Fruit fly (Drosophila melanogaster) whole organism, embryonic: ENCODE measurements around the gene mib2.

Experiments
- Adf1 ChIP-seq: fragments of 200-800 bp; sonication (Bioruptor generic); IDR thresholded peaks from 2 replicates; pipeline ENCODE4 v1.3.6; 2022; ENCODE audit warnings: missing biosample characterization, missing genetic modification characterization
- Bteb2 ChIP-seq: fragments of 200-800 bp; sonication (Bioruptor generic); optimal IDR thresholded peaks from 2 replicates; lab custom pipeline; 2016; ENCODE audit warnings: missing biosample characterization, missing genetic modification characterization
- CG10147 ChIP-seq: fragments of 200-800 bp; sonication (Bioruptor generic); optimal IDR thresholded peaks from 2 replicates; lab custom pipeline; 2019; ENCODE audit warnings: missing biosample characterization, mild to moderate bottlenecking, missing genetic modification characterization, moderate library complexity
- CG11456 ChIP-seq: fragments of 200-800 bp; sonication (Bioruptor generic); IDR thresholded peaks from 3 replicates; pipeline ENCODE4 v1.3.6; 2022; ENCODE audit warnings: missing biosample characterization, missing genetic modification characterization
- CG11504 ChIP-seq: fragments of 200-800 bp; sonication (Bioruptor generic); optimal IDR thresholded peaks from 3 replicates; lab custom pipeline; 2019; ENCODE audit warnings: missing biosample characterization, mild to moderate bottlenecking, missing genetic modification characterization, moderate library complexity
- CG11723 ChIP-seq: fragments of 200-800 bp; sonication (Bioruptor generic); optimal IDR thresholded peaks from 2 replicates; lab custom pipeline; 2017; ENCODE audit warnings: missing biosample characterization, mild to moderate bottlenecking, missing genetic modification characterization
- CG12104 ChIP-seq: fragments of 200-800 bp; sonication (Bioruptor generic); optimal IDR thresholded peaks from 3 replicates; lab custom pipeline; 2016; ENCODE audit warnings: missing biosample characterization, missing genetic modification characterization
- CG12769 ChIP-seq: fragments of 200-800 bp; sonication (Bioruptor generic); optimal IDR thresholded peaks from 2 replicates; lab custom pipeline; 2019; ENCODE audit warnings: missing biosample characterization, mild to moderate bottlenecking, missing genetic modification characterization, moderate library complexity
- CG12942 ChIP-seq: fragments of 200-800 bp; sonication (Bioruptor generic); optimal IDR thresholded peaks from 3 replicates; lab custom pipeline; 2016; ENCODE audit warnings: missing biosample characterization, missing genetic modification characterization
- CG14441 ChIP-seq: fragments of 200-800 bp; sonication (Bioruptor generic); IDR thresholded peaks from 2 replicates; pipeline ENCODE4 v1.3.6; 2022; ENCODE audit warnings: missing biosample characterization, missing genetic modification characterization
- CG17612 ChIP-seq: fragments of 200-800 bp; sonication (Bioruptor generic); IDR thresholded peaks from 2 replicates; pipeline ENCODE4 v1.3.6; 2022; ENCODE audit warnings: missing biosample characterization, missing genetic modification characterization
- CG32532 ChIP-seq: fragments of 200-800 bp; sonication (Bioruptor generic); IDR thresholded peaks from 2 replicates; pipeline ENCODE4 v1.3.6; 2022; ENCODE audit warnings: missing biosample characterization, missing genetic modification characterization
- CG33213 ChIP-seq: fragments of 200-800 bp; sonication (Bioruptor generic); optimal IDR thresholded peaks from 3 replicates; lab custom pipeline; 2016; ENCODE audit warnings: missing biosample characterization, missing genetic modification characterization
- CG5953 ChIP-seq: fragments of 200-800 bp; sonication (Bioruptor generic); IDR thresholded peaks from 2 replicates; pipeline ENCODE4 v1.3.6; 2022; ENCODE audit warnings: missing biosample characterization, missing genetic modification characterization
- CG6175 ChIP-seq: fragments of 200-800 bp; sonication (Bioruptor generic); IDR thresholded peaks from 3 replicates; pipeline ENCODE4 v1.3.6; 2022; ENCODE audit warnings: missing biosample characterization, missing genetic modification characterization
- CG7271 ChIP-seq: fragments of 200-800 bp; sonication (Bioruptor generic); optimal IDR thresholded peaks from 2 replicates; lab custom pipeline; 2018; ENCODE audit warnings: missing biosample characterization, mild to moderate bottlenecking, missing genetic modification characterization, moderate library complexity
- CG7786 ChIP-seq: fragments of 200-800 bp; sonication (Bioruptor generic); optimal IDR thresholded peaks from 2 replicates; lab custom pipeline; 2016; ENCODE audit warnings: missing biosample characterization, missing genetic modification characterization
- CG8478 ChIP-seq: fragments of >200 bp; optimal IDR thresholded peaks from 2 replicates; lab custom pipeline; 2018
- Dp ChIP-seq: fragments of 200-800 bp; sonication (Bioruptor generic); optimal IDR thresholded peaks from 2 replicates; lab custom pipeline; 2018; ENCODE audit warnings: missing biosample characterization, mild to moderate bottlenecking, missing genetic modification characterization, moderate library complexity
- Eip74EF ChIP-seq, 2 experiments: fragments of 200-800 bp in 1 of 2; fragments of >200 bp in 1 of 2; sonication (Bioruptor generic) in 1 of 2; optimal IDR thresholded peaks; 2 replicates each; lab custom pipeline; 2017 to 2019; ENCODE audit warnings: missing biosample characterization in 2 of 2, missing genetic modification characterization in 2 of 2, mild to moderate bottlenecking in 1 of 2, moderate library complexity in 1 of 2
- HmgD ChIP-seq: fragments of 200-800 bp; sonication (Bioruptor generic); optimal IDR thresholded peaks from 3 replicates; lab custom pipeline; 2016; ENCODE audit warnings: missing biosample characterization, missing genetic modification characterization
- Myb ChIP-seq: fragments of 200-800 bp; sonication (Bioruptor generic); optimal IDR thresholded peaks from 2 replicates; lab custom pipeline; 2016; ENCODE audit warnings: missing biosample characterization, missing genetic modification characterization
- NC2α ChIP-seq: fragments of 200-800 bp; sonication (Bioruptor generic); optimal IDR thresholded peaks from 2 replicates; lab custom pipeline; 2016; ENCODE audit warnings: missing biosample characterization, missing genetic modification characterization
- NC2β ChIP-seq: fragments of 200-800 bp; sonication (Bioruptor generic); optimal IDR thresholded peaks from 2 replicates; lab custom pipeline; 2016; ENCODE audit warnings: missing biosample characterization, missing genetic modification characterization
- Rx ChIP-seq: fragments of 200-800 bp; sonication (Bioruptor generic); IDR thresholded peaks from 2 replicates; pipeline ENCODE4 v1.3.6; 2022; ENCODE audit warnings: missing biosample characterization, missing genetic modification characterization
- Side ChIP-seq: fragments of 200-800 bp; sonication (Bioruptor generic); optimal IDR thresholded peaks from 2 replicates; lab custom pipeline; 2016; ENCODE audit warnings: missing biosample characterization, missing genetic modification characterization
- Sin3A ChIP-seq: fragments of >200 bp; optimal IDR thresholded peaks from 2 replicates; lab custom pipeline; 2018
- ash1 ChIP-seq: fragments of 200-800 bp; sonication (Bioruptor generic); optimal IDR thresholded peaks from 2 replicates; lab custom pipeline; 2018; ENCODE audit warnings: missing biosample characterization, mild to moderate bottlenecking, missing genetic modification characterization
- br ChIP-seq: fragments of >200 bp; optimal IDR thresholded peaks from 2 replicates; lab custom pipeline; 2017
- bsh ChIP-seq, 2 experiments: fragments of 200-800 bp; sonication (Bioruptor generic); optimal IDR thresholded peaks; 2 replicates each; lab custom pipeline; 2017 to 2018; ENCODE audit warnings: mild to moderate bottlenecking in 2 of 2, missing biosample characterization in 2 of 2, missing genetic modification characterization in 2 of 2, moderate library complexity in 1 of 2
- caup ChIP-seq: fragments of 200-800 bp; sonication (Bioruptor generic); optimal IDR thresholded peaks from 3 replicates; lab custom pipeline; 2017; ENCODE audit warnings: missing biosample characterization, mild to moderate bottlenecking, missing genetic modification characterization, moderate library complexity; ENCODE audit not compliant: severe bottlenecking
- chif ChIP-seq, 2 experiments: fragments of 200-800 bp; sonication (Bioruptor generic); optimal IDR thresholded peaks; 3 replicates each; lab custom pipeline; 2016; ENCODE audit warnings: missing biosample characterization in 2 of 2, missing genetic modification characterization in 2 of 2
- corto ChIP-seq: fragments of 200-800 bp; sonication (Bioruptor generic); optimal IDR thresholded peaks from 2 replicates; lab custom pipeline; 2016; ENCODE audit warnings: missing biosample characterization, mild to moderate bottlenecking, missing genetic modification characterization, moderate library complexity
- crp ChIP-seq, 2 experiments: fragments of 200-800 bp; sonication (Bioruptor generic); optimal IDR thresholded peaks; 2 replicates in 1 of 2; 3 replicates in 1 of 2; lab custom pipeline; 2017; ENCODE audit warnings: missing biosample characterization in 2 of 2, missing genetic modification characterization in 2 of 2, mild to moderate bottlenecking in 1 of 2, moderate library complexity in 1 of 2
- dati ChIP-seq: fragments of 200-800 bp; sonication (Bioruptor generic); IDR thresholded peaks from 2 replicates; pipeline ENCODE4 v1.3.6; 2022; ENCODE audit warnings: missing biosample characterization, missing genetic modification characterization
- dysf ChIP-seq: fragments of 200-800 bp; sonication (Bioruptor generic); IDR thresholded peaks from 3 replicates; pipeline ENCODE4 v1.3.6; 2022; ENCODE audit warnings: missing biosample characterization, missing genetic modification characterization
- exex ChIP-seq: fragments of 200-800 bp; sonication (Bioruptor generic); optimal IDR thresholded peaks from 4 replicates; lab custom pipeline; 2018; ENCODE audit warnings: missing biosample characterization, mild to moderate bottlenecking, missing genetic modification characterization, moderate library complexity
- fd96Cb ChIP-seq: fragments of 200-800 bp; sonication (Bioruptor generic); optimal IDR thresholded peaks from 2 replicates; lab custom pipeline; 2018; ENCODE audit warnings: missing biosample characterization, mild to moderate bottlenecking, missing genetic modification characterization, moderate library complexity
- fu2 ChIP-seq: fragments of 200-800 bp; sonication (Bioruptor generic); optimal IDR thresholded peaks from 2 replicates; lab custom pipeline; 2016; ENCODE audit warnings: missing biosample characterization, missing genetic modification characterization
- gem ChIP-seq: fragments of 200-800 bp; sonication (Bioruptor generic); optimal IDR thresholded peaks from 2 replicates; lab custom pipeline; 2019; ENCODE audit warnings: missing biosample characterization, mild to moderate bottlenecking, missing genetic modification characterization, moderate library complexity
- hth ChIP-seq: fragments of >200 bp; optimal IDR thresholded peaks from 2 replicates; lab custom pipeline; 2017; ENCODE audit warnings: inconsistent platforms
- lilli ChIP-seq: fragments of 200-800 bp; sonication (Bioruptor generic); optimal IDR thresholded peaks from 3 replicates; lab custom pipeline; 2016; ENCODE audit warnings: missing biosample characterization, missing genetic modification characterization
- lov ChIP-seq, 2 experiments: fragments of 200-800 bp in 1 of 2; fragments of >200 bp in 1 of 2; sonication (Bioruptor generic) in 1 of 2; IDR thresholded peaks in 1 of 2; optimal IDR thresholded peaks in 1 of 2; 2 replicates in 1 of 2; 3 replicates in 1 of 2; pipeline versions ENCODE4 v1.3.6 to Lab custom; 2017 to 2022; ENCODE audit warnings: missing biosample characterization in 1 of 2, missing genetic modification characterization in 1 of 2
- row ChIP-seq: fragments of 200-800 bp; sonication (Bioruptor generic); IDR thresholded peaks from 3 replicates; pipeline ENCODE4 v1.3.6; 2022; ENCODE audit warnings: missing biosample characterization, missing genetic modification characterization
- slbo ChIP-seq: fragments of 200-800 bp; sonication (Bioruptor generic); IDR thresholded peaks from 2 replicates; pipeline ENCODE4 v1.3.6; 2022; ENCODE audit warnings: missing biosample characterization, missing genetic modification characterization
- sob ChIP-seq: fragments of 200-800 bp; sonication (Bioruptor generic); IDR thresholded peaks from 2 replicates; pipeline ENCODE4 v1.3.6; 2022; ENCODE audit warnings: missing biosample characterization, missing genetic modification characterization
- sr ChIP-seq: fragments of 200-800 bp; sonication (Bioruptor generic); IDR thresholded peaks from 3 replicates; pipeline ENCODE4 v1.3.6; 2022; ENCODE audit warnings: missing biosample characterization, missing genetic modification characterization
- tgo ChIP-seq: fragments of 200-800 bp; sonication (Bioruptor generic); IDR thresholded peaks from 3 replicates; pipeline ENCODE4 v1.3.6; 2022; ENCODE audit warnings: missing biosample characterization, missing genetic modification characterization
- twi ChIP-seq: fragments of 200-800 bp; optimal IDR thresholded peaks from 2 replicates; lab custom pipeline; 2019; ENCODE audit warnings: missing biosample characterization, mild to moderate bottlenecking, missing genetic modification characterization, moderate library complexity
- zfh2 ChIP-seq: fragments of 200-800 bp; sonication (Bioruptor generic); optimal IDR thresholded peaks from 2 replicates; lab custom pipeline; 2016; ENCODE audit warnings: missing biosample characterization, missing genetic modification characterization

The mib2 gene

DNA sequence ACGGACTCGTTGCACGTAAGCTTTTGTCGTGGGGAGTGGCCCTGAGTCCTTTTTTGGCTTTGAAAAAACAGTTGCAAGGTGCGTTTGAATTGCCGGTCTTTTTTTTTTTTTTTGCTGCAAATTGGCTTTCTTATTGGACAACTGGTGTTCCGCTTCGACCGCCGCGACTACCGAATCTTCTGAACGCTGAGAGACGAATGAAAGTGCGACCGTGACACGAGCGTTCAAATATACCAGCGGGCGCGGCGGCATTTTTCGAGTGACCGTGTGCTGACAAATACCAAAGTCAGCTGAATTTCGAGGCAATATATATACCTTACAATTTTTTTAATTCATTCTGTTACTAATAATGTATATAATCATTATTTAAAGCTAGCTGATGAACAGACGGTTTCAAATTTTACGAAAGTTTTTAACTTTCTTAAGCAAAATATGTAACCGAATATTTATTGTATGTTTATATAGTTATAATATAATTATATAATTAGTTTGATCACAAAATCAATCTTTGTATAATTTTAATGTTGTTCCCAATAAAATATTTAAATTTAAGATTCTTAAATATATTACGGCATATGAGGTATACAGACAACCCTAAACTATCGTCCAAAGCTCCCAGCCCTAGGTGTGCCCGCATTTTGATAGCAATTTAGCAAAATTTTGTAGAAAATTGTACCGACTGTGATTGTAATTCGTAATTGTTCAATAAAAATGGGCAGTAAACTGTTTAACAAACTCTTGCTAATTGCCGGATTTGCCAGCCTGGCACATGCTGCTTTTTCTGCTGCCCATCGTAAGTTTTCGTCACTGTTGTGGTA is 47.0 kb upstream of the mib2 start, which contains the start of the genes Swip-1 and EMC5 (continued):
- TF ChIP-seq CG11504 = peak; percentile 75
- TF ChIP-seq CG12104 = peak; percentile 71
- peak; percentile 55 for TF ChIP-seq fd96Cb (tag; lab: Kevin White, UChicago)
- peak; percentile 13 for TF ChIP-seq NC2α (GFP tag; lab: Kevin White, UChicago)
- peak; percentile 23 for TF ChIP-seq CG10147 (GFP tag; lab: Kevin White, UChicago)
- TF ChIP-seq row (GFP tag; lab: Robert Waterston, UW) = peak; percentile 82
- no peak for TF ChIP-seq CG8478
- TF ChIP-seq crp (GFP tag; optimal IDR thresholded peaks at IDR 0.05; lab: Kevin White, UChicago) = peak in 1 of 2 experiments; percentile 62
- TF ChIP-seq CG17612 (GFP tag; lab: Robert Waterston, UW) = 0 out of 2 replicates have a peak, but pooled peaks have one; percentile 31
- peak; percentile 55 for TF ChIP-seq twi (tag; lab: Kevin White, UChicago)
- TF ChIP-seq gem (tag; lab: Kevin White, UChicago) = peak; percentile 84
- TF ChIP-seq CG32532 (GFP tag; lab: Robert Waterston, UW) = peak; percentile 67; the same call in 1 of the 2 replicates
- peak; percentile 24 for TF ChIP-seq exex (tag; lab: Kevin White, UChicago)
- no peak for TF ChIP-seq Side (GFP tag; lab: Kevin White, UChicago)
- peak; percentile 80 for TF ChIP-seq CG11456 (GFP tag; lab: Robert Waterston, UW)
- no peak for TF ChIP-seq dati
- no peak for TF ChIP-seq lov (optimal IDR thresholded peaks at IDR 0.05; lab: Kevin White, UChicago)
- no peak for TF ChIP-seq lov (GFP tag; IDR thresholded peaks at IDR 0.05; lab: Robert Waterston, UW)
- peak; percentile 19; the same call in 1 of the 2 replicates for TF ChIP-seq CG14441 (GFP tag; lab: Robert Waterston, UW)
- 0 out of 3 replicates have a peak, but pooled peaks have one; percentile 21 for TF ChIP-seq CG6175
- TF ChIP-seq br (lab: Kevin White, UChicago) = no peak
- no peak for TF ChIP-seq chif (GFP tag; optimal IDR thresholded peaks at IDR 0.05; lab: Kevin White, UChicago)
- no peak for TF ChIP-seq hth (lab: Kevin White, UChicago)
- TF ChIP-seq fu2 (GFP tag; lab: Kevin White, UChicago) = no peak
- no peak for TF ChIP-seq Bteb2 (GFP tag; lab: Kevin White, UChicago)
- TF ChIP-seq Eip74EF (GFP tag; optimal IDR thresholded peaks at IDR 0.05; lab: Kevin White, UChicago) = peak in 1 of 2 experiments; percentile 20
- peak; percentile 62 for TF ChIP-seq tgo
- TF ChIP-seq Rx = 0 out of 2 replicates have a peak, but pooled peaks have one; percentile 15
- TF ChIP-seq caup (GFP tag; lab: Kevin White, UChicago) = peak; percentile 27
- peak; percentile 64 for TF ChIP-seq Dp (GFP tag; lab: Kevin White, UChicago)
- no peak for TF ChIP-seq CG12769 (tag; lab: Kevin White, UChicago)
- TF ChIP-seq CG33213 (GFP tag; lab: Kevin White, UChicago) = no peak
- TF ChIP-seq dysf (GFP tag; lab: Robert Waterston, UW) = peak; percentile 73
- TF ChIP-seq zfh2 (GFP tag; lab: Kevin White, UChicago) = peak; percentile 13
- TF ChIP-seq Myb = no peak
- TF ChIP-seq CG7786 (GFP tag; lab: Kevin White, UChicago) = no peak
- TF ChIP-seq Sin3A (lab: Kevin White, UChicago) = no peak
- no peak for TF ChIP-seq ash1 (GFP tag; lab: Kevin White, UChicago)
- no peak for TF ChIP-seq CG7271 (tag; lab: Kevin White, UChicago)
- no peak for TF ChIP-seq corto (GFP tag; lab: Kevin White, UChicago)
- TF ChIP-seq lilli (GFP tag; lab: Kevin White, UChicago) = peak; percentile 46
- peak; percentile 28 for TF ChIP-seq CG11723 (GFP tag; lab: Kevin White, UChicago)
- peak; percentile 50 for TF ChIP-seq CG12942 (GFP tag; lab: Kevin White, UChicago)
- peak; percentile 35; the same call in 1 of the 3 replicates for TF ChIP-seq sr (GFP tag; lab: Robert Waterston, UW)
- TF ChIP-seq CG5953 (GFP tag; lab: Robert Waterston, UW) = no peak
- no peak for TF ChIP-seq NC2β (GFP tag; lab: Kevin White, UChicago)
- TF ChIP-seq HmgD (GFP tag; lab: Kevin White, UChicago) = peak; percentile 30
- peak in 1 of 2 experiments; percentile 54 for TF ChIP-seq bsh (GFP tag; optimal IDR thresholded peaks at IDR 0.05; lab: Kevin White, UChicago)
- no peak for TF ChIP-seq Adf1
- peak; percentile 85 for TF ChIP-seq slbo
- peak; percentile 71 for TF ChIP-seq sob
